Worm (Caenorhabditis elegans): ENCODE measurements around the gene C53C7.3.

DNA sequence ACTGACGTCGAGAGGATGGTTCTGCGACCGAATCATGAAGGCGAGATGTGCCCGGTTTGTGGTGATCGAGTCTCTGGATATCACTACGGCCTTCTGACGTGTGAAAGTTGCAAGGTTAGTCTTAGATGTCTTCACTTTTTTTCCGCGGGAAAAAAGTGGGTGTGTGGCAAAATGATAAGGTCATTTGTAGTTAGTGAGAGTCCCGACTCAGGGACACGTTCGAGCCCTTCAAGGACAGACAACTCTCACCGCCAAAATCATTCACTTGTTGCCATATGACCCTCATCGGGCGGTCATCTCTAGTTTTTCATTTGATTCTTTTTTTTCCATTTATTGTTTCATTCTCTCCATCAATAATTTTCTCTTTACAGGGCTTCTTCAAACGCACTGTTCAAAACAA, 39.5 kb upstream of the C53C7.3 start:
- TF ChIP-seq W03F9.2 (tag; optimal IDR thresholded peaks at IDR 0.05): no peak
- TF ChIP-seq him-1 (tag; optimal IDR thresholded peaks at IDR 0.05): no peak

Measured in whole organism, L4/young adult.